Fruit fly (Drosophila melanogaster): ENCODE measurements around the gene sloth2.

sloth2 gene

dm6 chrX:6996965-6997652, 14.0 kb upstream of the sloth2 start:
- no peak for TF ChIP-seq Sin3A (optimal IDR thresholded peaks at IDR 0.05)
- no peak for TF ChIP-seq Doc2 (GFP tag; IDR thresholded peaks at IDR 0.05)
- TF ChIP-seq CG2199 (GFP tag; IDR thresholded peaks at IDR 0.05): 0 out of 3 replicates have a peak, but pooled peaks have one; percentile 19
- peak; percentile 97 for TF ChIP-seq exex (tag; optimal IDR thresholded peaks at IDR 0.05)
- peak; percentile 51 for TF ChIP-seq ash1 (GFP tag; optimal IDR thresholded peaks at IDR 0.05)
- peak; percentile 47 for TF ChIP-seq sqz (GFP tag; optimal IDR thresholded peaks at IDR 0.05)
- no peak for TF ChIP-seq CG17912 (GFP tag; optimal IDR thresholded peaks at IDR 0.05)
- TF ChIP-seq pb (GFP tag; optimal IDR thresholded peaks at IDR 0.05): no peak
- peak; percentile 40; the same call in 2 of the 3 replicates for TF ChIP-seq vnd (GFP tag; IDR thresholded peaks at IDR 0.05; ENCODE audit: partially characterized antibody)
- no peak for TF ChIP-seq fd96Cb (tag; optimal IDR thresholded peaks at IDR 0.05)
- peak; percentile 72 for TF ChIP-seq CG15479 (GFP tag; optimal IDR thresholded peaks at IDR 0.05)
- no peak for TF ChIP-seq CG2875 (GFP tag; optimal IDR thresholded peaks at IDR 0.05)
- TF ChIP-seq B-H2 (GFP tag; optimal IDR thresholded peaks at IDR 0.05): peak; percentile 10
- TF ChIP-seq kah (GFP tag; optimal IDR thresholded peaks at IDR 0.05): peak; percentile 66
- no peak for TF ChIP-seq tio (GFP tag; optimal IDR thresholded peaks at IDR 0.05)
- TF ChIP-seq Med (GFP tag): peak; percentile 51
- TF ChIP-seq slbo (GFP tag; IDR thresholded peaks at IDR 0.05): no peak
- no peak for TF ChIP-seq NC2α (GFP tag; optimal IDR thresholded peaks at IDR 0.05)
- TF ChIP-seq CG8290 (GFP tag; optimal IDR thresholded peaks at IDR 0.05): peak; percentile 4
- peak in 1 of 2 experiments; percentile 44 for TF ChIP-seq CG8290 (tag; optimal IDR thresholded peaks at IDR 0.05)
- TF ChIP-seq Mad (GFP tag; optimal IDR thresholded peaks at IDR 0.05): no peak
- TF ChIP-seq Camta (GFP tag; optimal IDR thresholded peaks at IDR 0.05): no peak
- TF ChIP-seq CG13894 (tag; optimal IDR thresholded peaks at IDR 0.05): peak; percentile 81
- TF ChIP-seq gro (GFP tag; optimal IDR thresholded peaks at IDR 0.05): peak; percentile 0
- TF ChIP-seq cwo (GFP tag; optimal IDR thresholded peaks at IDR 0.05): peak; percentile 15
- no peak for TF ChIP-seq Ets97D (GFP tag; optimal IDR thresholded peaks at IDR 0.05)
- peak; percentile 19 for TF ChIP-seq twi (tag; optimal IDR thresholded peaks at IDR 0.05)
- peak; percentile 31 for TF ChIP-seq Lpt (GFP tag; optimal IDR thresholded peaks at IDR 0.05)
- TF ChIP-seq ftz-f1 (GFP tag; optimal IDR thresholded peaks at IDR 0.05): peak; percentile 48
- no peak for TF ChIP-seq CG12219 (GFP tag; optimal IDR thresholded peaks at IDR 0.05)
- peak; percentile 68 for TF ChIP-seq kni (GFP tag; optimal IDR thresholded peaks at IDR 0.05)
- TF ChIP-seq Max (GFP tag; optimal IDR thresholded peaks at IDR 0.05): no peak
- TF ChIP-seq vfl (GFP tag; optimal IDR thresholded peaks at IDR 0.05): peak; percentile 5
- peak; percentile 57 for TF ChIP-seq Vsx1 (GFP tag; optimal IDR thresholded peaks at IDR 0.05)
- no peak for TF ChIP-seq CG10565 (GFP tag; optimal IDR thresholded peaks at IDR 0.05)
- peak; percentile 44 for TF ChIP-seq CG10543 (GFP tag; optimal IDR thresholded peaks at IDR 0.05)
- peak; percentile 92 for TF ChIP-seq CG34376 (GFP tag; optimal IDR thresholded peaks at IDR 0.05)
- no peak for TF ChIP-seq CG1603 (tag; optimal IDR thresholded peaks at IDR 0.05)
- TF ChIP-seq HmgZ (tag; optimal IDR thresholded peaks at IDR 0.05): peak; percentile 41
- peak in 1 of 2 experiments; percentile 97 for TF ChIP-seq Pdp1 (GFP tag; optimal IDR thresholded peaks at IDR 0.05)
- no peak for TF ChIP-seq CG1832 (GFP tag; optimal IDR thresholded peaks at IDR 0.05)
- no peak for TF ChIP-seq Spps (tag; optimal IDR thresholded peaks at IDR 0.05)
- TF ChIP-seq Bteb2 (GFP tag; optimal IDR thresholded peaks at IDR 0.05): no peak
- no peak for TF ChIP-seq CG18011 (GFP tag; optimal IDR thresholded peaks at IDR 0.05)
- TF ChIP-seq sug (tag; optimal IDR thresholded peaks at IDR 0.05): peak; percentile 88
- TF ChIP-seq tin (GFP tag; optimal IDR thresholded peaks at IDR 0.05): no peak
- TF ChIP-seq CG17385 (GFP tag; optimal IDR thresholded peaks at IDR 0.05): peak; percentile 83
- peak; percentile 8 for TF ChIP-seq D19A (tag; optimal IDR thresholded peaks at IDR 0.05)
- peak; percentile 7 for TF ChIP-seq yki (optimal IDR thresholded peaks at IDR 0.05)
- TF ChIP-seq CG43689 (GFP tag; IDR thresholded peaks at IDR 0.05): no peak
